Fruit fly (Drosophila melanogaster): Measurements from ENCODE around the gene rtet.

rtet gene

dm6 chr3R:21107907-21108591 is at the start of gene rtet, which contains the start of gene Sec15 (continued):
- TF ChIP-seq CG15479 (GFP tag; optimal IDR thresholded peaks at IDR 0.05) (no peak), Meics (GFP tag; optimal IDR thresholded peaks at IDR 0.05) (peak; percentile 62), zen (tag; optimal IDR thresholded peaks at IDR 0.05) (peak; percentile 85), ken (GFP tag; IDR thresholded peaks at IDR 0.05) (peak; percentile 75), CG10959 (GFP tag; IDR thresholded peaks at IDR 0.05) (no peak), prd (optimal IDR thresholded peaks at IDR 0.05) (no peak), prd (GFP tag; IDR thresholded peaks at IDR 0.05) (peak; percentile 47; the same call in 2 of the 3 replicates), CG4617 (GFP tag; optimal IDR thresholded peaks at IDR 0.05; ENCODE audit: borderline replicate concordance) (peak; percentile 17), Nf-YA (GFP tag; IDR thresholded peaks at IDR 0.05) (no peak), tna (GFP tag; IDR thresholded peaks at IDR 0.05; ENCODE audit: partially characterized antibody) (peak; percentile 24), sima (GFP tag; optimal IDR thresholded peaks at IDR 0.05) (no peak), CG16863 (GFP tag; optimal IDR thresholded peaks at IDR 0.05) (peak; percentile 65), Rx (GFP tag; IDR thresholded peaks at IDR 0.05) (peak; percentile 6; the same call in 1 of the 2 replicates), CG12219 (GFP tag; optimal IDR thresholded peaks at IDR 0.05) (peak; percentile 50), rib (GFP tag; IDR thresholded peaks at IDR 0.05) (no peak), CG4730 (GFP tag; IDR thresholded peaks at IDR 0.05) (no peak), CG7357 (GFP tag; IDR thresholded peaks at IDR 0.05) (no peak), CG15011 (GFP tag; optimal IDR thresholded peaks at IDR 0.05) (no peak), CG7745 (tag; optimal IDR thresholded peaks at IDR 0.05) (no peak), CG2202 (tag; optimal IDR thresholded peaks at IDR 0.05) (no peak), tap (tag; optimal IDR thresholded peaks at IDR 0.05) (no peak), Doc2 (GFP tag; IDR thresholded peaks at IDR 0.05) (no peak), corto (GFP tag; optimal IDR thresholded peaks at IDR 0.05) (no peak), onecut (GFP tag; IDR thresholded peaks at IDR 0.05) (peak; percentile 75), CG13775 (GFP tag; optimal IDR thresholded peaks at IDR 0.05) (peak; percentile 88), vnd (GFP tag; IDR thresholded peaks at IDR 0.05; ENCODE audit: partially characterized antibody) (peak; percentile 52; the same call in 2 of the 3 replicates), hb (GFP tag; IDR thresholded peaks at IDR 0.05; ENCODE audit: partially characterized antibody) (peak; percentile 9; the same call in 2 of the 3 replicates), CG14860 (GFP tag; IDR thresholded peaks at IDR 0.05; ENCODE audit: partially characterized antibody) (peak; percentile 43; the same call in 2 of the 3 replicates), mld (GFP tag; IDR thresholded peaks at IDR 0.05; ENCODE audit: partially characterized antibody) (peak; percentile 46; the same call in 1 of the 3 replicates), Fer3 (tag; optimal IDR thresholded peaks at IDR 0.05) (peak; percentile 50), wor (GFP tag; IDR thresholded peaks at IDR 0.05) (no peak), Hr39 (optimal IDR thresholded peaks at IDR 0.05) (no peak), toy (GFP tag; IDR thresholded peaks at IDR 0.05) (no peak), gt (GFP tag; IDR thresholded peaks at IDR 0.05) (no peak), usp (GFP tag; optimal IDR thresholded peaks at IDR 0.05) (no peak), CG16779 (GFP tag; IDR thresholded peaks at IDR 0.05) (0 out of 2 replicates have a peak, but pooled peaks have one; percentile 26), Dp (GFP tag; optimal IDR thresholded peaks at IDR 0.05) (peak; percentile 80), CG17829 (tag; optimal IDR thresholded peaks at IDR 0.05) (peak; percentile 67), Hey (tag; optimal IDR thresholded peaks at IDR 0.05) (no peak), CG12391 (tag; optimal IDR thresholded peaks at IDR 0.05) (peak; percentile 77), maf-S (GFP tag; optimal IDR thresholded peaks at IDR 0.05) (no peak), ssp (GFP tag; IDR thresholded peaks at IDR 0.05) (no peak), CG17912 (GFP tag; optimal IDR thresholded peaks at IDR 0.05) (no peak), zfh2 (GFP tag; optimal IDR thresholded peaks at IDR 0.05) (peak; percentile 1), Sin3A (optimal IDR thresholded peaks at IDR 0.05) (no peak), CG3281 (GFP tag; optimal IDR thresholded peaks at IDR 0.05) (peak; percentile 57), CG1647 (GFP tag; optimal IDR thresholded peaks at IDR 0.05) (no peak), CG3407 (GFP tag; optimal IDR thresholded peaks at IDR 0.05) (no peak), CG13894 (tag; optimal IDR thresholded peaks at IDR 0.05) (no peak), grau (tag; optimal IDR thresholded peaks at IDR 0.05) (peak; percentile 71)
